Fruit fly (Drosophila melanogaster): ENCODE measurements around the gene spen.
A peak's percentile ranks its signal among the peaks of the same experiment; 100 is the strongest.

The spen gene

DNA sequence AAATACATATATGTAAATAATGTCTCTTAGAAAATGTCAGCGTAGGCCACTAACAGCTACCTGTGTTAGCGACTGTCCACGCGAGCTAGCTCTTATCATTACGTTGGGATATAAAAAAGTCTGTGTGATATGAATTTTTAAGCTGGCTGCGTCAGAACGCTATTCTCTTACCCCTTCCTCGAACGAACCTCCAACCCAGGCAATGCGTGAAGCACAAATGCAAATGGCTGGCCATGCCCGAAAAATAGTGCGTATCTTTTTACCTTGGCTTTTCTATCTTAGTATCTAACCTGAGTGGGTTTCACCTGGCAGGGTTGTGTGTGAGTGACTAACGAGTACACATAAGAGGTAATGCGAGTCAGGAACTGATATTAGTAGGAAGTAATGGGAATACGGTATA is 4.4 kb downstream of the spen start:
- TF ChIP-seq Med (GFP tag) (peak; percentile 74), Gsc (GFP tag; IDR thresholded peaks at IDR 0.05) (no peak), lilli (GFP tag; optimal IDR thresholded peaks at IDR 0.05) (no peak), exex (tag; optimal IDR thresholded peaks at IDR 0.05) (peak; percentile 16), unpg (GFP tag; optimal IDR thresholded peaks at IDR 0.05) (no peak), kni (GFP tag; optimal IDR thresholded peaks at IDR 0.05) (peak; percentile 64), CG8290 (GFP tag; optimal IDR thresholded peaks at IDR 0.05) (no peak), CG8290 (tag; optimal IDR thresholded peaks at IDR 0.05) (peak in 1 of 2 experiments; percentile 30), Jarid2 (GFP tag; optimal IDR thresholded peaks at IDR 0.05) (no peak), CG12769 (tag; optimal IDR thresholded peaks at IDR 0.05) (peak; percentile 3), CG11723 (GFP tag; optimal IDR thresholded peaks at IDR 0.05) (no peak), ash1 (GFP tag; optimal IDR thresholded peaks at IDR 0.05) (peak; percentile 63), CG8478 (optimal IDR thresholded peaks at IDR 0.05) (no peak), CG7963 (GFP tag; IDR thresholded peaks at IDR 0.05; ENCODE audit: partially characterized antibody) (no peak), CG1603 (tag; optimal IDR thresholded peaks at IDR 0.05) (no peak), sug (tag; optimal IDR thresholded peaks at IDR 0.05) (peak; percentile 29), kah (GFP tag; optimal IDR thresholded peaks at IDR 0.05) (no peak), CG18262 (tag; optimal IDR thresholded peaks at IDR 0.05) (no peak), mirr (GFP tag; optimal IDR thresholded peaks at IDR 0.05) (peak; percentile 66), Dll (GFP tag; IDR thresholded peaks at IDR 0.05; ENCODE audit: partially characterized antibody) (no peak), CG3838 (GFP tag; optimal IDR thresholded peaks at IDR 0.05) (no peak)

DNA sequence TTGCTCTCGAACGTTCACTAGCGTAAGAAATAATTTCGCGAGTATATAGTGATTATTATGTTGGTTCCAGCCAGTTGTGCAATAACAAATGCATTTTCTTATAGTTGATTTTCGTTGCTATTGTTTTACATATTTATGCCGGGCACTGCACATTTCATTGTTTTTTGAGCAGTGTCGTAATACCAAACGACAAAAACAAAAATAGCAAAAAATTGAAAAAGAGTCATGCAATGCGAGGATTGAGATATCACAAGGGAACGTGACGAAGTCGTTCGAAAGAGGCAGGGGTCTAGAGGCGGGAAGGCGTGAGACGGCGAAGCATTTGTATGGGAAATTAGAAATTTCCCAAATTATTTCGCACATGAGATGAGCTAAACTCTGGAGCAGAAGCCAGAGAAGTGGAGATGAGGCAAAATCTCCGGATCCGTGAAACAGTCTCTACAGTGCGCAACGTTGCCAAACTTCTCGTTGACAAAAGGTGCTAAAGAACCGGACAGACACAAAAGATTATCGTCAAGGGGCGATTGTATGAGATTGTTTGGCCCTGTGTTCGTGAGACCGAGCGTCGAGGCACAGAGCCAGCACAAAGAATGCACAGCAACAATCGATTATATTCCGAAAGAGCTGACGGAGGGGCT is 6.5 kb downstream of the spen start:
- TF ChIP-seq inv (GFP tag; IDR thresholded peaks at IDR 0.05; ENCODE audit: partially characterized antibody) (no peak), CG8290 (GFP tag; optimal IDR thresholded peaks at IDR 0.05) (no peak), CG8290 (tag; optimal IDR thresholded peaks at IDR 0.05) (peak in 1 of 2 experiments; percentile 7), CG1233 (GFP tag; optimal IDR thresholded peaks at IDR 0.05) (no peak), CG6765 (GFP tag; optimal IDR thresholded peaks at IDR 0.05) (no peak), Pdp1 (GFP tag; optimal IDR thresholded peaks at IDR 0.05) (peak in 1 of 2 experiments; percentile 35), onecut (GFP tag; IDR thresholded peaks at IDR 0.05) (peak; percentile 87), CG17186 (GFP tag; optimal IDR thresholded peaks at IDR 0.05) (no peak), Med (GFP tag) (peak; percentile 63), Meics (GFP tag; optimal IDR thresholded peaks at IDR 0.05) (peak; percentile 15), Abd-B (GFP tag; optimal IDR thresholded peaks at IDR 0.05) (no peak), Atf3 (GFP tag; optimal IDR thresholded peaks at IDR 0.05) (no peak), ab (GFP tag; optimal IDR thresholded peaks at IDR 0.05) (no peak), CG12744 (GFP tag; optimal IDR thresholded peaks at IDR 0.05) (no peak), CG12769 (tag; optimal IDR thresholded peaks at IDR 0.05) (peak; percentile 6), CG3407 (GFP tag; optimal IDR thresholded peaks at IDR 0.05) (peak; percentile 99), cad (GFP tag; optimal IDR thresholded peaks at IDR 0.05) (peak; percentile 30), ash1 (GFP tag; optimal IDR thresholded peaks at IDR 0.05) (peak; percentile 31), Nf-YC (tag; optimal IDR thresholded peaks at IDR 0.05) (no peak), dati (GFP tag; IDR thresholded peaks at IDR 0.05) (no peak)
